Worm (Caenorhabditis elegans) whole organism, L4/young adult: ENCODE measurements around the gene T25B9.3.

ENCODE experiments used
- W03F9.2 ChIP-seq: fragments of 150-350 bp; optimal IDR thresholded peaks from 2 replicates; lab custom pipeline; 2014; ENCODE audit warnings: missing biosample characterization, missing genetic modification characterization
- him-1 ChIP-seq: sonication (generic microtip); optimal IDR thresholded peaks from 2 replicates; lab custom pipeline; 2016; ENCODE audit warnings: missing genotype, missing genetic modification reagents, missing genetic modification characterization, missing compliant biosample characterization

DNA sequence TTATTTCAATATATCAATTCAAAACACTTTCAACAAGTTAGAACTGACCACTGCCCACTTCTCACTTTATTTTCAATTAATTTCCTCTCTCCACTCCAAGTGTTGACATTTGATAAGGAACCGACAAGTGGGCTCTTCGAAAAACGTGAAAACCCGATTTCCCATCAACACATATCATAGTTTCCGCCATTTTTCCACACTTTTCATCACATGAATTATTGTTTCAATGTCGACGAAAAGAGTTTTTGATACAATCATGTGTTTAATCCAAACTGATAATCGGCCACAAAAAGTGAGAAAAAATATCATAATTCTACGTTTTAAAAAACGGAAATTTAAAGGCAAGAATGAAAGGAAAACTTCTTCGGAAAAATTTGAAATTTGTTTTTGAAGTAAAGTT lies 51.1 kb downstream of the T25B9.3 start:
- no peak for TF ChIP-seq W03F9.2 (tag; lab: Kevin White, UChicago)
- TF ChIP-seq him-1 (tag; lab: Kevin White, UChicago): no peak
